Worm (Caenorhabditis elegans) whole organism, young adult: Measurements from ENCODE around the gene ZK1073.2.

Experiments
- F23B12.7 ChIP-seq: sonication (generic microtip); optimal IDR thresholded peaks from 2 replicates; lab custom pipeline; 2017; ENCODE audit warnings: missing genetic modification characterization, mild to moderate bottlenecking, missing compliant biosample characterization, antibody characterized with exemption, moderate library complexity; ENCODE audit not compliant: insufficient read depth
- ama-1 ChIP-seq, 3 experiments: fragments of 150-350 bp in 1 of 3; sonication (generic microtip) in 2 of 3; optimal IDR thresholded peaks; 2 replicates each; lab custom pipeline; 2014 to 2018; ENCODE audit warnings: missing biosample characterization in 2 of 3, missing genetic modification characterization in 2 of 3, missing genetic modification reagents in 2 of 3
- him-1 ChIP-seq: sonication (generic microtip); optimal IDR thresholded peaks from 2 replicates; lab custom pipeline; 2016; ENCODE audit warnings: missing genotype, missing genetic modification reagents, missing genetic modification characterization, missing compliant biosample characterization
- pha-4 ChIP-seq: fragments of 150-350 bp; sonication (generic microtip); optimal IDR thresholded peaks from 2 replicates; lab custom pipeline; 2014; ENCODE audit warnings: missing biosample characterization, missing genetic modification reagents, missing genetic modification characterization
- sdz-38 ChIP-seq: sonication (generic microtip); optimal IDR thresholded peaks from 2 replicates; lab custom pipeline; 2016; ENCODE audit warnings: missing genotype, missing genetic modification characterization, missing compliant biosample characterization
- unc-130 ChIP-seq: sonication (generic microtip); optimal IDR thresholded peaks from 2 replicates; lab custom pipeline; 2016; ENCODE audit warnings: missing genetic modification reagents, missing genetic modification characterization, missing compliant biosample characterization

DNA sequence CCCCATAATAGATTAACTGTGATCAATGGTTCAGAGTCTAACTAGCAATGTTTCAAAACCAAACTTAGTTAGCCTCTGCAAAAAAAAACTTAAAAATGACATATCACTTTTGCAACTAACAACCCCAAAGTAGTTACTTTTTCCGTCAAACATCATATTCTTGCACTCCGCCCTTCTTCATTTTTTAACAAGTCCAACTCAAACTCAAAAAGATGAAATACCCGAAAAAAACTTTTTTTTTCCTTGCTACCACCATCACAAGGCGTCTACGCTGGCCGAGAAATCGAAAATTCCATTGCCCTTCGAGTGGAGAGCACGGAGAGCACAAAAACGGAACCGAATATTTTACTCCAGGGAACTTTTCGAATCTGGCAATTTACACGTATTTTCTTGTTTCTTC lies 2.4 kb downstream of the ZK1073.2 start:
- TF ChIP-seq ama-1 (optimal IDR thresholded peaks at IDR 0.05; lab: Kevin White, UChicago) (no peak), ama-1 (GFP tag; optimal IDR thresholded peaks at IDR 0.05; lab: Kevin White, UChicago) (no peak), sdz-38 (tag; lab: Kevin White, UChicago) (no peak), F23B12.7 (tag; lab: Kevin White, UChicago) (no peak), him-1 (tag; lab: Kevin White, UChicago) (no peak), unc-130 (GFP tag; lab: Kevin White, UChicago) (no peak), pha-4 (no peak)
